Worm (Caenorhabditis elegans): ENCODE data around the gene F26G1.2.

Gene F26G1.2

ce11 chrII:4747063-4747462, 15.8 kb upstream of the F26G1.2 start:
- TF ChIP-seq lin-13 (GFP tag; optimal IDR thresholded peaks at IDR 0.05), result no peak
- no peak for TF ChIP-seq ceh-63 (GFP tag; optimal IDR thresholded peaks at IDR 0.05)
- TF ChIP-seq pqm-1 (tag; optimal IDR thresholded peaks at IDR 0.05), result no peak
- no peak for TF ChIP-seq dsc-1 (tag; optimal IDR thresholded peaks at IDR 0.05)
- no peak for TF ChIP-seq ama-1 (optimal IDR thresholded peaks at IDR 0.05)
- no peak for TF ChIP-seq Y116A8C.19 (tag; optimal IDR thresholded peaks at IDR 0.05; ENCODE audit: borderline replicate concordance)
- TF ChIP-seq ztf-4 (tag; optimal IDR thresholded peaks at IDR 0.05), result no peak
- TF ChIP-seq isw-1 (GFP tag; IDR thresholded peaks at IDR 0.05), result no peak
- TF ChIP-seq swsn-7 (tag; optimal IDR thresholded peaks at IDR 0.05), result no peak
- TF ChIP-seq lin-35 (GFP tag; optimal IDR thresholded peaks at IDR 0.05), result peak in 1 of 2 experiments; percentile 8
- TF ChIP-seq mdl-1 (tag; optimal IDR thresholded peaks at IDR 0.05), result peak in 1 of 2 experiments; percentile 44
- TF ChIP-seq lir-3 (tag; optimal IDR thresholded peaks at IDR 0.05; ENCODE audit: poor library complexity), result no peak
- peak; percentile 84 for TF ChIP-seq nhr-85 (tag)
- TF ChIP-seq pag-3 (tag; optimal IDR thresholded peaks at IDR 0.05; ENCODE audit: borderline replicate concordance, insufficient read depth), result no peak
- TF ChIP-seq ets-5 (GFP tag; IDR thresholded peaks at IDR 0.05), result no peak
- no peak for TF ChIP-seq unc-130 (tag; optimal IDR thresholded peaks at IDR 0.05)
- TF ChIP-seq snpc-4 (tag; optimal IDR thresholded peaks at IDR 0.05), result no peak
- TF ChIP-seq nhr-76 (tag; optimal IDR thresholded peaks at IDR 0.05), result no peak
- no peak for TF ChIP-seq F16B12.6 (tag; optimal IDR thresholded peaks at IDR 0.05)
- no peak for TF ChIP-seq hpl-2 (GFP tag; optimal IDR thresholded peaks at IDR 0.05)
- no peak for TF ChIP-seq unc-30 (tag; optimal IDR thresholded peaks at IDR 0.05)
- no peak for TF ChIP-seq alr-1 (tag; optimal IDR thresholded peaks at IDR 0.05; ENCODE audit: borderline replicate concordance)
- no peak for TF ChIP-seq nhr-12 (tag; optimal IDR thresholded peaks at IDR 0.05)
- no peak for TF ChIP-seq nhr-84 (tag; optimal IDR thresholded peaks at IDR 0.05)
- TF ChIP-seq pax-3 (tag; optimal IDR thresholded peaks at IDR 0.05), result no peak
- no peak for TF ChIP-seq zag-1 (tag; optimal IDR thresholded peaks at IDR 0.05)
- no peak for TF ChIP-seq ceh-8 (GFP tag; optimal IDR thresholded peaks at IDR 0.05)
- TF ChIP-seq rnt-1 (tag; optimal IDR thresholded peaks at IDR 0.05), result no peak
- no peak for TF ChIP-seq zip-4 (GFP tag; optimal IDR thresholded peaks at IDR 0.05)
- TF ChIP-seq fkh-4 (tag; optimal IDR thresholded peaks at IDR 0.05; ENCODE audit: borderline replicate concordance), result no peak
- no peak for TF ChIP-seq sptf-1 (tag; optimal IDR thresholded peaks at IDR 0.05)
- TF ChIP-seq unc-86 (tag; optimal IDR thresholded peaks at IDR 0.05), result no peak
- TF ChIP-seq nhr-47 (tag; optimal IDR thresholded peaks at IDR 0.05), result peak; percentile 30
- TF ChIP-seq hlh-4 (tag; optimal IDR thresholded peaks at IDR 0.05), result no peak
- TF ChIP-seq fkh-10 (GFP tag; optimal IDR thresholded peaks at IDR 0.05), result no peak
- no peak for TF ChIP-seq lsy-2 (tag; optimal IDR thresholded peaks at IDR 0.05)
- TF ChIP-seq fkh-8 (tag; optimal IDR thresholded peaks at IDR 0.05), result no peak
- TF ChIP-seq aha-1 (tag; optimal IDR thresholded peaks at IDR 0.05), result no peak
- TF ChIP-seq ztf-11 (tag; optimal IDR thresholded peaks at IDR 0.05), result no peak
- no peak for TF ChIP-seq fos-1 (tag; optimal IDR thresholded peaks at IDR 0.05)
- TF ChIP-seq nhr-237 (tag; optimal IDR thresholded peaks at IDR 0.05), result no peak
- TF ChIP-seq skn-1 (tag; optimal IDR thresholded peaks at IDR 0.05), result no peak
- TF ChIP-seq mab-9 (GFP tag; IDR thresholded peaks at IDR 0.05), result no peak
- no peak for TF ChIP-seq hlh-17 (GFP tag; optimal IDR thresholded peaks at IDR 0.05; ENCODE audit: borderline replicate concordance)
- no peak for TF ChIP-seq sox-4 (tag; optimal IDR thresholded peaks at IDR 0.05)
- no peak for TF ChIP-seq unc-98 (GFP tag; IDR thresholded peaks at IDR 0.05)
- TF ChIP-seq lin-15B (tag; optimal IDR thresholded peaks at IDR 0.05), result no peak
- TF ChIP-seq lin-14 (GFP tag; optimal IDR thresholded peaks at IDR 0.05), result peak; percentile 19
- TF ChIP-seq ces-1 (GFP tag; optimal IDR thresholded peaks at IDR 0.05), result no peak
- TF ChIP-seq C04F5.9 (tag; optimal IDR thresholded peaks at IDR 0.05), result no peak
- no peak for TF ChIP-seq tbx-2 (tag; optimal IDR thresholded peaks at IDR 0.05)
- peak; percentile 5 for TF ChIP-seq snu-23 (GFP tag; optimal IDR thresholded peaks at IDR 0.05)
- no peak for TF ChIP-seq nhr-28 (tag; optimal IDR thresholded peaks at IDR 0.05)
- no peak for TF ChIP-seq elt-2 (tag; optimal IDR thresholded peaks at IDR 0.05)

Measured in whole organism, L1 larva.